Worm (Caenorhabditis elegans) whole organism, early embryonic: ENCODE measurements around the gene T03E6.8.

Source experiments
- F13C5.2 ChIP-seq: sonication (generic microtip); optimal IDR thresholded peaks from 2 replicates; lab custom pipeline; 2017; ENCODE audit warnings: mild to moderate bottlenecking, missing genetic modification characterization, inconsistent platforms, missing compliant biosample characterization
- aly-1 ChIP-seq: sonication (generic microtip); optimal IDR thresholded peaks from 2 replicates; lab custom pipeline; 2016; ENCODE audit warnings: missing genetic modification characterization, missing compliant biosample characterization
- ama-1 ChIP-seq: fragments of 150-350 bp; optimal IDR thresholded peaks from 2 replicates; lab custom pipeline; 2014
- ceh-13 ChIP-seq: fragments of 200-800 bp; sonication (Bioruptor generic); optimal IDR thresholded peaks from 2 replicates; lab custom pipeline; 2018; ENCODE audit warnings: mild to moderate bottlenecking, missing genetic modification characterization, missing compliant biosample characterization
- ceh-36 ChIP-seq: sonication (generic microtip); optimal IDR thresholded peaks from 2 replicates; lab custom pipeline; 2016; ENCODE audit warnings: missing genetic modification characterization, inconsistent platforms, missing compliant biosample characterization
- ets-7 ChIP-seq: sonication (generic microtip); optimal IDR thresholded peaks from 2 replicates; lab custom pipeline; 2016; ENCODE audit warnings: missing genotype, missing genetic modification characterization, missing compliant biosample characterization
- flt-1 ChIP-seq: fragments of 200-800 bp; sonication (Bioruptor generic); IDR thresholded peaks from 2 replicates; pipeline ENCODE4 v1.3.6; 2022; ENCODE audit warnings: missing genetic modification characterization, missing compliant biosample characterization
- scrt-1 ChIP-seq: fragments of 200-800 bp; sonication (Bioruptor generic); IDR thresholded peaks from 2 replicates; pipeline ENCODE4 v1.3.6; 2022; ENCODE audit warnings: missing genetic modification characterization, missing compliant biosample characterization
- sea-1 ChIP-seq: fragments of 200-800 bp; sonication (Bioruptor generic); conservative IDR thresholded peaks from 2 replicates; pipeline ENCODE4 v1.3.6; 2022; ENCODE audit warnings: missing genetic modification characterization, missing compliant biosample characterization
- tra-4 ChIP-seq: sonication (generic microtip); optimal IDR thresholded peaks from 2 replicates; lab custom pipeline; 2017; ENCODE audit warnings: missing genetic modification characterization, missing compliant biosample characterization

ce11 chrV:16621894-16622293 lies 18.9 kb upstream of the T03E6.8 start:
- peak; percentile 65; the same call in 1 of the 2 replicates for TF ChIP-seq sea-1 (GFP tag; lab: Robert Waterston, UW)
- no peak for TF ChIP-seq tra-4 (tag; lab: Kevin White, UChicago)
- TF ChIP-seq ceh-36 (tag; lab: Kevin White, UChicago): peak; percentile 75
- TF ChIP-seq scrt-1: 0 out of 2 replicates have a peak, but pooled peaks have one; percentile 58
- peak; percentile 79 for TF ChIP-seq flt-1 (GFP tag; lab: Robert Waterston, UW)
- no peak for TF ChIP-seq ets-7 (tag; lab: Kevin White, UChicago)
- peak; percentile 35 for TF ChIP-seq F13C5.2 (tag; lab: Kevin White, UChicago)
- TF ChIP-seq aly-1: peak; percentile 20
- no peak for TF ChIP-seq ama-1 (lab: Kevin White, UChicago)
- TF ChIP-seq ceh-13 (GFP tag; lab: Kevin White, UChicago): peak; percentile 51
